Fruit fly (Drosophila melanogaster) whole organism, embryonic: ENCODE results near the gene wrm2.
A peak's percentile ranks its signal among the peaks of the same experiment; 100 is the strongest.

Source experiments
- Adf1 ChIP-seq: fragments of 200-800 bp; sonication (Bioruptor generic); IDR thresholded peaks from 2 replicates; pipeline ENCODE4 v1.3.6; 2022; ENCODE audit warnings: missing biosample characterization, missing genetic modification characterization
- Bteb2 ChIP-seq: fragments of 200-800 bp; sonication (Bioruptor generic); optimal IDR thresholded peaks from 2 replicates; lab custom pipeline; 2016; ENCODE audit warnings: missing biosample characterization, missing genetic modification characterization
- CG13424 ChIP-seq: fragments of 200-800 bp; sonication (Bioruptor generic); optimal IDR thresholded peaks from 2 replicates; lab custom pipeline; 2019; ENCODE audit warnings: missing biosample characterization, mild to moderate bottlenecking, missing genetic modification characterization, moderate library complexity
- CG14860 ChIP-seq: fragments of 200-800 bp; sonication (Bioruptor generic); IDR thresholded peaks from 3 replicates; pipeline ENCODE4 v1.3.6; 2022; ENCODE audit warnings: missing biosample characterization, missing genetic modification characterization; ENCODE audit not compliant: partially characterized antibody
- CG16779 ChIP-seq: fragments of 200-800 bp; sonication (Bioruptor generic); IDR thresholded peaks from 2 replicates; pipeline ENCODE4 v1.3.6; 2022; ENCODE audit warnings: missing biosample characterization, missing genetic modification characterization
- CG18599 ChIP-seq: fragments of 200-800 bp; sonication (Bioruptor generic); optimal IDR thresholded peaks from 3 replicates; lab custom pipeline; 2017; ENCODE audit warnings: missing biosample characterization, missing genetic modification characterization, mild to moderate bottlenecking, moderate library complexity, missing genetic modification reagents
- CG2889 ChIP-seq: fragments of 200-800 bp; sonication (Bioruptor generic); IDR thresholded peaks from 3 replicates; pipeline ENCODE4 v1.3.6; 2022; ENCODE audit warnings: missing biosample characterization, missing genetic modification characterization
- CG31388 ChIP-seq: fragments of 200-800 bp; sonication (Bioruptor generic); optimal IDR thresholded peaks from 2 replicates; lab custom pipeline; 2016; ENCODE audit warnings: missing biosample characterization, missing genetic modification characterization
- CG34422 ChIP-seq: fragments of 200-800 bp; sonication (Bioruptor generic); IDR thresholded peaks from 3 replicates; pipeline ENCODE4 v1.3.6; 2022; ENCODE audit warnings: missing biosample characterization, missing genetic modification characterization
- CG4707 ChIP-seq: fragments of 200-800 bp; sonication (Bioruptor generic); optimal IDR thresholded peaks from 2 replicates; lab custom pipeline; 2018; ENCODE audit warnings: missing biosample characterization, mild to moderate bottlenecking, missing genetic modification characterization, moderate library complexity
- CG6765 ChIP-seq: fragments of 200-800 bp; sonication (Bioruptor generic); optimal IDR thresholded peaks from 3 replicates; lab custom pipeline; 2017; ENCODE audit warnings: missing biosample characterization, mild to moderate bottlenecking, missing genetic modification characterization
- CG7839 ChIP-seq: fragments of 200-800 bp; sonication (Bioruptor generic); optimal IDR thresholded peaks from 3 replicates; lab custom pipeline; 2018; ENCODE audit warnings: missing biosample characterization, mild to moderate bottlenecking, missing genetic modification characterization, moderate library complexity
- CkIIα-i1 ChIP-seq: fragments of 200-800 bp; sonication (Bioruptor generic); IDR thresholded peaks from 2 replicates; pipeline ENCODE4 v1.3.6; 2022; ENCODE audit warnings: missing biosample characterization, missing genetic modification characterization
- CoRest ChIP-seq: fragments of 200-800 bp; sonication (Bioruptor generic); optimal IDR thresholded peaks from 3 replicates; lab custom pipeline; 2018; ENCODE audit warnings: missing biosample characterization, mild to moderate bottlenecking, missing genetic modification characterization, moderate library complexity
- Dbx ChIP-seq: fragments of 200-800 bp; sonication (Bioruptor generic); IDR thresholded peaks from 3 replicates; pipeline ENCODE4 v1.3.6; 2022; ENCODE audit warnings: missing biosample characterization, missing genetic modification characterization
- Dek ChIP-seq: fragments of 200-800 bp; sonication (Bioruptor generic); optimal IDR thresholded peaks from 3 replicates; lab custom pipeline; 2019; ENCODE audit warnings: missing biosample characterization, mild to moderate bottlenecking, missing genetic modification characterization, moderate library complexity
- Dp ChIP-seq: fragments of 200-800 bp; sonication (Bioruptor generic); optimal IDR thresholded peaks from 2 replicates; lab custom pipeline; 2018; ENCODE audit warnings: missing biosample characterization, mild to moderate bottlenecking, missing genetic modification characterization, moderate library complexity
- Ets65A ChIP-seq: fragments of 200-800 bp; sonication (Bioruptor generic); peaks from one replicate; lab custom pipeline; 2016; ENCODE audit warnings: missing biosample characterization, missing genetic modification characterization
- Gug ChIP-seq: fragments of 200-800 bp; sonication (Bioruptor generic); IDR thresholded peaks from 4 replicates; pipeline ENCODE4 v1.3.6; 2022; ENCODE audit warnings: missing biosample characterization, missing genetic modification characterization
- HLH3B ChIP-seq: fragments of 200-800 bp; sonication (Bioruptor generic); IDR thresholded peaks from 2 replicates; pipeline ENCODE4 v1.3.6; 2022; ENCODE audit warnings: missing biosample characterization, missing genetic modification characterization
- Hmr ChIP-seq: fragments of 200-800 bp; sonication (Bioruptor generic); optimal IDR thresholded peaks from 3 replicates; lab custom pipeline; 2017; ENCODE audit warnings: mild to moderate bottlenecking, missing biosample characterization, missing genetic modification reagents, missing genetic modification characterization
- Hmx ChIP-seq: fragments of 200-800 bp; sonication (Bioruptor generic); optimal IDR thresholded peaks from 2 replicates; lab custom pipeline; 2016; ENCODE audit warnings: missing biosample characterization, missing genetic modification characterization
- Kr ChIP-seq: fragments of 200-800 bp; sonication (Bioruptor generic); optimal IDR thresholded peaks from 2 replicates; lab custom pipeline; 2017; ENCODE audit warnings: missing biosample characterization, mild to moderate bottlenecking, missing genetic modification characterization
- Ssrp ChIP-seq: fragments of 200-800 bp; sonication (Bioruptor generic); optimal IDR thresholded peaks from 2 replicates; lab custom pipeline; 2018; ENCODE audit warnings: missing biosample characterization, mild to moderate bottlenecking, missing genetic modification characterization, moderate library complexity
- Trl ChIP-seq, 3 experiments: fragments of >200 bp in 2 of 3; fragments of 200-800 bp in 1 of 3; sonication (Bioruptor generic) in 1 of 3; optimal IDR thresholded peaks; 2 replicates in 1 of 3; 3 replicates in 2 of 3; lab custom pipeline; 2016 to 2017; ENCODE audit warnings: missing biosample characterization in 1 of 3, missing genetic modification characterization in 1 of 3
- abd-A ChIP-seq: fragments of 200-800 bp; sonication (Bioruptor generic); optimal IDR thresholded peaks from 3 replicates; lab custom pipeline; 2019; ENCODE audit warnings: missing biosample characterization, mild to moderate bottlenecking, missing genetic modification characterization, moderate library complexity
- bcd ChIP-seq: fragments of 200-800 bp; sonication (Bioruptor generic); optimal IDR thresholded peaks from 2 replicates; lab custom pipeline; 2017; ENCODE audit warnings: missing biosample characterization, mild to moderate bottlenecking, missing genetic modification characterization
- br ChIP-seq: fragments of >200 bp; optimal IDR thresholded peaks from 2 replicates; lab custom pipeline; 2017
- da ChIP-seq: fragments of 200-800 bp; sonication (Bioruptor generic); optimal IDR thresholded peaks from 2 replicates; lab custom pipeline; 2016; ENCODE audit warnings: missing biosample characterization, missing genetic modification characterization
- danr ChIP-seq: fragments of 200-800 bp; sonication (Bioruptor generic); IDR thresholded peaks from 2 replicates; pipeline ENCODE4 v1.3.6; 2022; ENCODE audit warnings: missing biosample characterization, missing genetic modification characterization
- disco-r ChIP-seq: fragments of 200-800 bp; sonication (Bioruptor generic); optimal IDR thresholded peaks from 2 replicates; lab custom pipeline; 2016; ENCODE audit warnings: missing biosample characterization, missing genetic modification characterization
- gro ChIP-seq: fragments of 200-800 bp; sonication (Bioruptor generic); optimal IDR thresholded peaks from 2 replicates; lab custom pipeline; 2016; ENCODE audit warnings: missing biosample characterization, missing genetic modification characterization
- ind ChIP-seq: fragments of 200-800 bp; sonication (Bioruptor generic); optimal IDR thresholded peaks from 3 replicates; lab custom pipeline; 2016; ENCODE audit warnings: missing biosample characterization, missing genetic modification characterization
- lbe ChIP-seq: fragments of 200-800 bp; sonication (Bioruptor generic); optimal IDR thresholded peaks from 2 replicates; lab custom pipeline; 2016; ENCODE audit warnings: missing biosample characterization, mild to moderate bottlenecking, missing genetic modification characterization
- lmd ChIP-seq: fragments of 200-800 bp; sonication (Bioruptor generic); IDR thresholded peaks from 2 replicates; pipeline ENCODE4 v1.3.6; 2022; ENCODE audit warnings: missing biosample characterization, missing genetic modification characterization
- odd ChIP-seq: fragments of 200-800 bp; sonication (Bioruptor generic); optimal IDR thresholded peaks from 2 replicates; lab custom pipeline; 2017; ENCODE audit warnings: missing biosample characterization, mild to moderate bottlenecking, missing genetic modification characterization
- p53 ChIP-seq: fragments of 200-800 bp; sonication (Bioruptor generic); optimal IDR thresholded peaks from 2 replicates; lab custom pipeline; 2016; ENCODE audit warnings: missing biosample characterization, missing genetic modification characterization
- pb ChIP-seq: fragments of 200-800 bp; sonication (Bioruptor generic); optimal IDR thresholded peaks from 3 replicates; lab custom pipeline; 2016; ENCODE audit warnings: missing biosample characterization, missing genetic modification characterization
- rib ChIP-seq: fragments of 200-800 bp; sonication (Bioruptor generic); IDR thresholded peaks from 2 replicates; pipeline ENCODE4 v1.3.6; 2022; ENCODE audit warnings: missing biosample characterization, missing genetic modification characterization
- row ChIP-seq: fragments of 200-800 bp; sonication (Bioruptor generic); IDR thresholded peaks from 3 replicates; pipeline ENCODE4 v1.3.6; 2022; ENCODE audit warnings: missing biosample characterization, missing genetic modification characterization
- sens ChIP-seq: fragments of 200-800 bp; sonication (Bioruptor generic); peaks from one replicate; lab custom pipeline; 2016; ENCODE audit warnings: missing biosample characterization, missing genetic modification characterization
- seq ChIP-seq: fragments of 200-800 bp; sonication (Bioruptor generic); IDR thresholded peaks from 2 replicates; pipeline ENCODE4 v1.3.6; 2022; ENCODE audit warnings: missing biosample characterization, missing genetic modification characterization
- sima ChIP-seq: fragments of 200-800 bp; sonication (Bioruptor generic); optimal IDR thresholded peaks from 2 replicates; lab custom pipeline; 2016; ENCODE audit warnings: missing biosample characterization, missing genetic modification characterization
- so ChIP-seq: fragments of 200-800 bp; sonication (Bioruptor generic); IDR thresholded peaks from 3 replicates; pipeline ENCODE4 v1.3.6; 2022; ENCODE audit warnings: missing biosample characterization, missing genetic modification characterization
- sug ChIP-seq: fragments of 200-800 bp; optimal IDR thresholded peaks from 2 replicates; lab custom pipeline; 2019; ENCODE audit warnings: missing biosample characterization, mild to moderate bottlenecking, missing genetic modification characterization, moderate library complexity
- tgo ChIP-seq: fragments of 200-800 bp; sonication (Bioruptor generic); IDR thresholded peaks from 3 replicates; pipeline ENCODE4 v1.3.6; 2022; ENCODE audit warnings: missing biosample characterization, missing genetic modification characterization
- trh ChIP-seq: fragments of 200-800 bp; sonication (Bioruptor generic); optimal IDR thresholded peaks from 2 replicates; lab custom pipeline; 2016; ENCODE audit warnings: missing biosample characterization, missing genetic modification characterization
- zfh1 ChIP-seq: fragments of 200-800 bp; sonication (Bioruptor generic); IDR thresholded peaks from 3 replicates; pipeline ENCODE4 v1.3.6; 2022; ENCODE audit warnings: missing biosample characterization, missing genetic modification characterization

Gene wrm2

dm6 chr3L:7312754-7313153 lies 22.3 kb downstream of the wrm2 start, which contains the start of gene unc-13-4A (continued):
- TF ChIP-seq danr, result no peak
- no peak for TF ChIP-seq CG6765 (GFP tag; lab: Kevin White, UChicago)
- no peak for TF ChIP-seq CG31388 (GFP tag; lab: Kevin White, UChicago)
- TF ChIP-seq Hmr, result no peak
- TF ChIP-seq disco-r (GFP tag; lab: Kevin White, UChicago), result no peak
- peak; percentile 15; the same call in 1 of the 2 replicates for TF ChIP-seq Adf1 (GFP tag; lab: Robert Waterston, UW)
- TF ChIP-seq ind (GFP tag; lab: Kevin White, UChicago), result no peak
- no peak for TF ChIP-seq trh (GFP tag; lab: Kevin White, UChicago)
- no peak for TF ChIP-seq sima (GFP tag; lab: Kevin White, UChicago)
- no peak for TF ChIP-seq Dbx (GFP tag; lab: Robert Waterston, UW)
- peak; percentile 53; the same call in 1 of the 2 replicates for TF ChIP-seq CG16779 (GFP tag; lab: Robert Waterston, UW)
- no peak for TF ChIP-seq da (GFP tag; lab: Kevin White, UChicago)
- TF ChIP-seq HLH3B, result no peak
- no peak for TF ChIP-seq CG13424 (tag; lab: Kevin White, UChicago)
- TF ChIP-seq so (GFP tag; lab: Robert Waterston, UW), result no peak
- no peak for TF ChIP-seq gro (GFP tag; lab: Kevin White, UChicago)
- TF ChIP-seq abd-A, result peak; percentile 15
- TF ChIP-seq sug, result no peak
- no peak for TF ChIP-seq tgo
- TF ChIP-seq zfh1 (GFP tag; lab: Robert Waterston, UW), result no peak
- TF ChIP-seq lmd (GFP tag; lab: Robert Waterston, UW), result no peak
- no peak for TF ChIP-seq seq (GFP tag; lab: Robert Waterston, UW)
- no peak for TF ChIP-seq Bteb2 (GFP tag; lab: Kevin White, UChicago)
- TF ChIP-seq bcd (GFP tag; lab: Kevin White, UChicago), result no peak
- TF ChIP-seq CG34422 (GFP tag; lab: Robert Waterston, UW), result no peak
- no peak for TF ChIP-seq CG14860 (GFP tag; lab: Robert Waterston, UW)
- TF ChIP-seq Gug, result no peak
- no peak for TF ChIP-seq Dek (tag; lab: Kevin White, UChicago)
- no peak for TF ChIP-seq CG4707
- peak; percentile 38 to 58 for TF ChIP-seq Trl (optimal IDR thresholded peaks at IDR 0.05; lab: Kevin White, UChicago)
- TF ChIP-seq Trl (GFP tag; optimal IDR thresholded peaks at IDR 0.05; lab: Kevin White, UChicago), result no peak

- TF ChIP-seq CG18599 (GFP tag; lab: Kevin White, UChicago), result peak; percentile 14
- no peak for TF ChIP-seq zfh1 (GFP tag; lab: Robert Waterston, UW)
- TF ChIP-seq p53 (GFP tag; lab: Kevin White, UChicago), result no peak
- no peak for TF ChIP-seq abd-A
- TF ChIP-seq CG7839, result peak; percentile 1
- no peak for TF ChIP-seq Hmx (GFP tag; lab: Kevin White, UChicago)
- TF ChIP-seq sens, result peak; percentile 65
- TF ChIP-seq Dp (GFP tag; lab: Kevin White, UChicago), result no peak
- no peak for TF ChIP-seq Kr
- no peak for TF ChIP-seq CkIIα-i1 (GFP tag; lab: Robert Waterston, UW)
- TF ChIP-seq odd (GFP tag; lab: Kevin White, UChicago), result no peak
- TF ChIP-seq br, result no peak
- no peak for TF ChIP-seq Ssrp (tag; lab: Kevin White, UChicago)
- no peak for TF ChIP-seq lbe (GFP tag; lab: Kevin White, UChicago)
- peak; percentile 22; the same call in 1 of the 3 replicates for TF ChIP-seq row (GFP tag; lab: Robert Waterston, UW)
- TF ChIP-seq pb (GFP tag; lab: Kevin White, UChicago), result no peak
- TF ChIP-seq CG2889 (GFP tag; lab: Robert Waterston, UW), result no peak
- no peak for TF ChIP-seq sug
- no peak for TF ChIP-seq CoRest (tag; lab: Kevin White, UChicago)
- no peak for TF ChIP-seq rib (GFP tag; lab: Robert Waterston, UW)
- TF ChIP-seq Ets65A (GFP tag; lab: Kevin White, UChicago), result peak; percentile 90
- TF ChIP-seq, all 482 proteins: peak for 5
Measured at dm6 chr3L:7300660-7301059, 34.4 kb downstream of the wrm2 start.
